Fruit fly (Drosophila melanogaster): ENCODE measurements around the gene CG9109.
A peak's percentile ranks its signal among the peaks of the same experiment; 100 is the strongest.

The CG9109 gene

dm6 chr2L:5997609-5998229, 36.5 kb downstream of the CG9109 start:
- no peak for TF ChIP-seq CG17801 (GFP tag; optimal IDR thresholded peaks at IDR 0.05; ENCODE audit: partially characterized antibody)

DNA sequence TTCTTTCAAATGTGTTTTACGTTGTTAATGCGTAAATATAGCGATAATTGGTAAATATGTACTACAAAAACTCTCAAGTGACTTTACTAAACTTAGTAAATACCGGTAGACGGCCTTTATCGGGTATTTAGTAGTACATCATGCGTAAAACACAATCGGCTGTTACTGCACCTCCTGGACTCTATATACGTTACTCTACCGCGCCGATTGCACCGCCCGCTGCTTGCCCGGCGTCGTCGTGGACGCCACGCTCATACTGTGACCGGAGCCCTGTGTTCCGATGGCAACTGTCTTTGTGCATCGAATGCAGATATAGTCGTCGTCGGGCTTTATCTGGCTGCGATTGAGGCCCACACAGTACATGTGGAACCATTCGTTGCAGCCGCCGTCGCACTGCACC, 43.8 kb downstream of the CG9109 start:
- TF ChIP-seq CG17801 (GFP tag; optimal IDR thresholded peaks at IDR 0.05; ENCODE audit: partially characterized antibody) = no peak

dm6 chr2L:5988115-5989092, 45.8 kb downstream of the CG9109 start:
- TF ChIP-seq CG17801 (GFP tag; optimal IDR thresholded peaks at IDR 0.05; ENCODE audit: partially characterized antibody) = no peak

dm6 chr2L:5986940-5987339, 47.3 kb downstream of the CG9109 start:
- no peak for TF ChIP-seq CG17801 (GFP tag; optimal IDR thresholded peaks at IDR 0.05; ENCODE audit: partially characterized antibody)

DNA sequence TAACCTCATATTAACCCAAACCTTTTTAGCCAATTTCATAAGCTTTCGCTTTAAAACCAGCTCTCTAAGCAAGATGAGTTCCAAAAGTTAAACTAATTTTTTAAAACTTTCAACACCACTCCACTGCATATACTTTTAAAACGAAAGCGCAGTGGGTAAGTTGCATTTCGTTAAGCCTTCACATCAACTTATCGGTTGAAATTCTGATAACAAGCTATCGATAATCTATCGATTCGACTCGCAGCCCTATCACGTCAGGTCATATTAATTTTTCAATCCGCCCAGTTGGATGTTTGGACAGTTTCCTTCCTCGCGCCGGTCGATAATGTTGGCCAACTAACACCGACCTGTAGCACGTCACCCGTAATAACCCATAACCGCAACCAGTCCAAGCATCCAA, 48.1 kb downstream of the CG9109 start, which contains the start of gene ifc:
ifc (plus strand) TSS at position 255 of the 400 bp plus-strand sequence.
- peak; percentile 63 for TF ChIP-seq CG17801 (GFP tag; optimal IDR thresholded peaks at IDR 0.05; ENCODE audit: partially characterized antibody)

DNA sequence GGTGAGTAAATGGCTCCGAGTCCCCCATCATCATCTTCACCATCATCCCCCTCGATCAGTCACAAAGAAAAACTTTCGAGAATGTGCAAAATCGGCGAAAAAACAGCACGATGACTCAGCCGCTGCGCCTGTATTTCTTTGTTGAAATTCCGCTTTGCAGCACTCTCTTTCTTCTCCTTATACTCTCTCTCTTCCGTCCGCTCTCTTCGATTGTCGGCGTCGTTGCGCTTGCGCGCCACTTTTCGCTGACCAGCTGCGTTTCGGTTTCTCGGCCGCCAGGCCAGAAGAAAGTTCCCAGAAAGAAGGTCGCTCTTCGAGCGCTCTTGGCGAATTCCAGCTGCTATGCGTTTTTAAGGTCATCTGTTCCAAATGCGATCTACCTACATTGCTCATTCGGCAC, 51.0 kb downstream of the CG9109 start:
- no peak for TF ChIP-seq CG17801 (GFP tag; optimal IDR thresholded peaks at IDR 0.05; ENCODE audit: partially characterized antibody)

DNA sequence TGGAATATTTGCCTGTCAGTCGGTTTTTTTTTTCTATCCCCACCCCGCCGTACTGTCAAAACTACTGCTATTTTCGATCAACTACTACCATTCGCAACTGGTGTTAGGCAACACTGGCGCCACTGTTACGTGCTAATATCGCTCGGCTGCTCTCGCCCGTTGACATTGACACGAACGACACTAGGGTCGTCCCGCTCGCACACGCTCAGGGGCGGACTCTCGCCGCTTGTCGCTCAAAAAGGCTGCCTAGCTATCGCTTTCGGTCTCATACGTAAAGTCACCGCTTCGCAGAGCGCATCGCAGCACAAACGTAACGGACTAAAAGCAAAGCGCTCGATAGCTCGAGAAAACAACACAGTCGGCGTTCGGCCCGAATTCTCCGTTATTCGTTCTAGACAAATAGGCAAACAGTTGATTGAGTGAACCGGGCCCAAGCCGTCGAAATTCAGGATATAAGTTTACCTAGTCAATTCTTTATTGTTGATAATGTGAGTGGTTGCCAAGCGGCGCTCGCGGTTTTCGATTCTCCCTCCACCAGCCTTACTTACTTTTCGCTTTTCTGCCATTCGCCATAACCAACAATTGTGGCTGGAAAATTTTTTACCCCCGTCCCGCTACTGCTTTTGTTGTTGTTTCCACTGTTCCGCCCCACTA, 51.8 kb downstream of the CG9109 start:
- peak; percentile 64 for TF ChIP-seq CG17801 (GFP tag; optimal IDR thresholded peaks at IDR 0.05; ENCODE audit: partially characterized antibody)

DNA sequence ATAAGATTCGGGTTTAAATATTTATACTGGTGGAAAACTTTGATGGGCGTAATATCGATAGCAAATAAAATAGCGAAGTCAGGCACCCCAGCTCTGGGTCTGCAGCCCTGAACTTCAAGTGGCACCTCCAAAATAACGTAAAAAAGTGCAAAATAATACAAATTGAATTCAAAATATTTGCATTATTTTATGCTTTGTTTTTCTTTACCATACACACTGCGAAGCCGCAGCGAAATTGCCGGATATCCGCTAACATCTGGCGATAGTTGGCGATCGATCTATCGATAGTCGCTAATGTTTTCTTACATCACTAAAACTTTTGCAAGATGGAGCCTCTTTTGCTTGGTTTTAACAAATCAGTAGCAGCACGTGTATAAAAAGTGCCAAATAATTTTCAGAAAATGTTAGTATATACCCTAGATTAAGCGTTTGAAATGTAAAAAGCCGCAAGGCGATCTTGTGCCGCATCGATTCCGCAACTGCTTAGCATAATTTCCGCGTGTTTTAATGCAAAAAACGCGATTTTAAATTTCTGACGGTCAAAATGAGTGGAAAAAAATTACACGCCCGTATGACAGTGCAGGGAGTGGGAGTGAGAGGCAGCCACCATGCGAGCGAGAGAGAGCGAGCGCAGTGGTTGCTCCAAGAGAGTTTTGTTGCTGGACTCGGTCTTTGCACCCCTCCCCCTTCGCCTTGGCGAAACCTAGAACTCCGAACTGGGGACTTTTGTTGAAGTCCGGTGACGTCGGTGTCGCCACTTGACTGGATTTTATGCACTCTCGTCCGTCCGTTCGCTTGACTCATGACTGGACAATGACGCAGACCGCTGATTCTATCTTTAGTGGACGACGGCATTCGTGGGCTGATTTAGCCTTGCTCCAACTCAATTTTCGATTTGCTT, 52.5 kb downstream of the CG9109 start, which contains the start of gene eIF4A:
eIF4A (plus strand) TSS at position 332 of the 901 bp plus-strand sequence.
- peak; percentile 27 for TF ChIP-seq CG17801 (GFP tag; optimal IDR thresholded peaks at IDR 0.05; ENCODE audit: partially characterized antibody)

- peak; percentile 43 for TF ChIP-seq CG17801 (GFP tag; optimal IDR thresholded peaks at IDR 0.05; ENCODE audit: partially characterized antibody)
Observed at dm6 chr2L:5980862-5981432, 53.3 kb downstream of the CG9109 start, which contains the start of gene chic. TSS of gene chic (minus strand) at chr2L:5981018.

- TF ChIP-seq CG17801 (GFP tag; optimal IDR thresholded peaks at IDR 0.05; ENCODE audit: partially characterized antibody) = peak; percentile 70
Observed at dm6 chr2L:5979957-5980861, 54.0 kb downstream of the CG9109 start.

DNA sequence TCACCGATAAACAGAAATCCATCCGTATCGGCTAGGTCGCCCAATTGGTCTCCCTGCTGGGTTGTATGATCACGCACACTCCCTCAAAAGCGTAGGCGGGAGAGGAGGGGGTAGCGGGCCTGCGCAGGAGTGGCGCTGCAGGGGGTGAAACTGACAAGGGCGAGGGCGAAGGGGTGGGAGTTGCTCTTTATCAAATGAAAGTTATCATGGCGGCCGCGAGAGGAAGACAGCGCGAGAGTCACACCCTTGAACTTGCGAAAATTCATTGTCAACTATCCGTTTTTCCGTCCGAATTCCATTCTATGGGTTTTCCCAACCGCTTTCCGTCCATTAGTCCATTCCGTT, 55.2 kb downstream of the CG9109 start:
- no peak for TF ChIP-seq CG17801 (GFP tag; optimal IDR thresholded peaks at IDR 0.05; ENCODE audit: partially characterized antibody)

- TF ChIP-seq CG17801 (GFP tag; optimal IDR thresholded peaks at IDR 0.05; ENCODE audit: partially characterized antibody) = no peak
Observed at dm6 chr2L:5978333-5979054, 55.7 kb downstream of the CG9109 start.

dm6 chr2L:5977729-5978078, 56.5 kb downstream of the CG9109 start:
- no peak for TF ChIP-seq CG17801 (GFP tag; optimal IDR thresholded peaks at IDR 0.05; ENCODE audit: partially characterized antibody)

Measured in ovary, adult (tissue).